Worm (Caenorhabditis elegans): Measurements from ENCODE around the gene flp-23.

flp-23 gene

DNA sequence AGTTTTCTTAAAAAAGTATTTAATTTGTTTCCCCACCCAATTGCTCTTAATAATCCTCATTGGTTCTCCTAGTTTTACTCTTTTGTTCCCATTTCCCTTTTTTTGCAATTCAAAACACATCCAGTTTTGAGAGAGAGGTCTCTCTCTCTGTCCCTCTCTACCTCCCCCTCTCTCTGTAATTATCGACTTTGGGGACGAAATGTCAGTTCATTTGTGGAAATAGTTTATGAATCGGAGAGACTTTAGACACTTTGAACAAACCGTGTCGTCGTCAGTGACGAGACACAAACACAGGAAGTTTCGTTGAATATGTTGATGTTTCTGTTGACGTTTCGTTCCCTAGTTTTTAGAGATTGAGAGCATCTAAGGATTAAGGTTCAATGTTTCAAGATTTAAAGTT, 12.6 kb downstream of the flp-23 start:
- no peak for TF ChIP-seq ceh-2 (tag; optimal IDR thresholded peaks at IDR 0.05)
- peak; percentile 49 for TF ChIP-seq pros-1 (tag; optimal IDR thresholded peaks at IDR 0.05)

DNA sequence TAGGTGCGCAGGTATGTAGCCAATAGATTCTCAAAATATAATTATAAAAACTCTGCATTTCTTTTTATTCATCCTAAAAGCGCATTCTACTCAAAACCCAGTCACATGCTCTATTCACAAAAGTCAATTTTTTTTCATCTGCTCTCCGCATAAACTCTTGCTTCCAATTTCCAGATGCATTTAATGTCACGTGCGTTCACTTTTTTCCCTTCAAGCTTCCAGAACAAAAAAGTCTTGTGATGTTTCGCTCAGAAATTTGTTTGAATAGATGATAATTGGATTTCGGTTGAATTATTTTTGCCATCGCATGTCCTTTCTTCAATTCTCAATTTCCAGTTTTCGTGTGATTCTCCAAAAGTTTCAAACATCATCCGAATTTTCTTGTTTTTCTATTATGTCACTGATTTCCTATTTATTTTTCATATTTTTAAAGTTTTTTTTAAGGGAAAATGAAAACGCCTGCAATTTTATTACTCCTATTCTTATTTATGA, 14.4 kb downstream of the flp-23 start, which contains the start of gene F22B7.1:
Gene F22B7.1 (plus strand): TSS at position 442 of the 492 bp plus-strand sequence.
- TF ChIP-seq hlh-30 (tag; optimal IDR thresholded peaks at IDR 0.05; ENCODE audit: insufficient read depth) (peak; percentile 21), rnt-1 (tag; optimal IDR thresholded peaks at IDR 0.05) (no peak), unc-86 (tag; optimal IDR thresholded peaks at IDR 0.05) (no peak), hlh-6 (tag; optimal IDR thresholded peaks at IDR 0.05) (no peak)

DNA sequence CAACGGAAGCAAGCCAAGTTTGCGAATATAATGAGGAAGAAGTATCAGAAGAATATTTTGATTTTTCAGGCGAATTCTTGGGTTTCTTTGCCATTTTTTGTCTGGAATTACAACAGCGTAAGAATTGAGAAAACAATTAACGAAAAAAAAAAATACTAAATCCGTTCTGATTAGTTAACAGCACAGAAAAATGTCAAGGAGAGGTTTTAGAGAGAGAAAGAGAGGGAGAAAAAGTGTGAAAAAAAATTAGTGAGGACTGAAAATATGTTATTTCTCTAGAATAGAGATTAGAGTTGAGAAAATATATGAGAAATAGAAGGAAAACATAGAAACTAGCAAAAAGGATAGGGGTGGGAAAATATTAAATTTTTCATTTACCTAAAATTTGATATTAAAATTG, 16.8 kb downstream of the flp-23 start, which contains the start of gene dpy-19:
Gene dpy-19 (minus strand): TSS at position 101 of the 400 bp plus-strand sequence.
- TF ChIP-seq mec-3 (tag; optimal IDR thresholded peaks at IDR 0.05; ENCODE audit: borderline replicate concordance) (no peak), lim-6 (tag; optimal IDR thresholded peaks at IDR 0.05) (no peak), unc-42 (tag; optimal IDR thresholded peaks at IDR 0.05) (no peak), K02D7.2 (tag; optimal IDR thresholded peaks at IDR 0.05) (no peak), gmeb-2 (tag; optimal IDR thresholded peaks at IDR 0.05) (no peak), odd-2 (tag; optimal IDR thresholded peaks at IDR 0.05) (no peak), hlh-8 (tag; optimal IDR thresholded peaks at IDR 0.05) (no peak), nhr-11 (tag; optimal IDR thresholded peaks at IDR 0.05) (no peak), T23F11.4 (GFP tag; optimal IDR thresholded peaks at IDR 0.05) (no peak), ceh-19 (GFP tag; optimal IDR thresholded peaks at IDR 0.05) (no peak)

DNA sequence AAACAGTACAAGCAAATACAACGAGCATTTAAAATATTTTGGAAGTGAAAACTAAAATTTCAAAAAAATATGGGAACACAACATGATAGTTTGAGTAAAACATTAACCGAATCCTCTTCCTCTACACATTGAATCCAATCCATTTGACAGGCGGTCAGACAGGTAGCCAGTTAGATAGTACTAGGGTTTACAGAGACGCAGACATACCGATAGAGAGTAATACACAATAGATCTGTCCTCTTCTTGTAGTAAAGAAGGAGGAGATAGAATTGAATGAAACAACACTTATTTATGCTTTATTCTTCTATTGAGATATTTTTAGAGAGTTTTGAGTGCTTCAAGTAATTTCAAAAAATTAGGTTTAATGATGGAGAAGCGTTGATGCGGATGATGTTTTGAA, 18.1 kb downstream of the flp-23 start:
- TF ChIP-seq unc-55 (GFP tag; optimal IDR thresholded peaks at IDR 0.05) (peak; percentile 11), ceh-45 (GFP tag; IDR thresholded peaks at IDR 0.05) (no peak)

DNA sequence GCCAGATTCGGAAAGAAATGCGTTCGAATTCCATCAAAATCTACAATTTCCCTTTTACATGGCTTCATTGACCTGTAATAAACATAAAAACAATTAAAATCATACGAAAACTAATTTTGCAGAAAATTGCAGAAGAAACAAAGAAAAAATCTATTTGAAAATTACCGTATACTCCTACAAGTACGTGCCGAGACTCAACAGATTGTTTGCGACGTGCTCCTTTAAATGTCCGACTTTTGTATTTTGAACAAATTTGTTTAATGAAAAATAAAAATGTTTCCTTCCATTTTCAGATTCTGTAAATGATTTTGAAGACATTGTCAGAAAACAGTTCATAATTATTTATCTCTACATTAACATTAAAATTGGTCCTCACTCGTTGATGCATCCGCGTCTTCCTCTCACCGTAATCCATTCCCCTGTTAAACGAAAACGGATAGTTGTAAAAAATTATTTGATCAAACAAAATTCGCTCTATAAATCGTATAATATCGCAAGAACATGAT, 24.5 kb downstream of the flp-23 start, which contains the start of gene pgl-2:
Gene pgl-2 (minus strand): TSS at position 456 of the 506 bp plus-strand sequence.
- TF ChIP-seq zip-5 (tag; optimal IDR thresholded peaks at IDR 0.05) = no peak
- no peak for TF ChIP-seq fax-1 (tag; optimal IDR thresholded peaks at IDR 0.05)
- TF ChIP-seq nfya-1 (tag; optimal IDR thresholded peaks at IDR 0.05) = no peak
- no peak for TF ChIP-seq unc-55 (GFP tag; optimal IDR thresholded peaks at IDR 0.05)
- no peak for TF ChIP-seq ceh-19 (GFP tag; optimal IDR thresholded peaks at IDR 0.05)
- no peak for TF ChIP-seq lim-6 (tag; optimal IDR thresholded peaks at IDR 0.05)
- TF ChIP-seq ceh-9 (tag; optimal IDR thresholded peaks at IDR 0.05) = no peak
- TF ChIP-seq pha-2 (tag; optimal IDR thresholded peaks at IDR 0.05) = no peak
- TF ChIP-seq ets-4 (tag; optimal IDR thresholded peaks at IDR 0.05) = no peak
- TF ChIP-seq unc-3 (GFP tag; conservative IDR thresholded peaks at IDR 0.05) = no peak
- no peak for TF ChIP-seq unc-3 (tag; optimal IDR thresholded peaks at IDR 0.05)
- TF ChIP-seq elt-4 (tag; optimal IDR thresholded peaks at IDR 0.05) = no peak
- no peak for TF ChIP-seq hlh-30 (tag; optimal IDR thresholded peaks at IDR 0.05; ENCODE audit: insufficient read depth)
- no peak for TF ChIP-seq ceh-48 (tag; optimal IDR thresholded peaks at IDR 0.05)
- no peak for TF ChIP-seq K02D7.2 (tag; optimal IDR thresholded peaks at IDR 0.05)
- no peak for TF ChIP-seq ceh-30 (tag; optimal IDR thresholded peaks at IDR 0.05)
- no peak for TF ChIP-seq fkh-6 (tag; optimal IDR thresholded peaks at IDR 0.05)
- no peak for TF ChIP-seq dmd-4 (tag; optimal IDR thresholded peaks at IDR 0.05; ENCODE audit: borderline replicate concordance)
- no peak for TF ChIP-seq sox-4 (tag; optimal IDR thresholded peaks at IDR 0.05)
- no peak for TF ChIP-seq rnt-1 (tag; optimal IDR thresholded peaks at IDR 0.05)

DNA sequence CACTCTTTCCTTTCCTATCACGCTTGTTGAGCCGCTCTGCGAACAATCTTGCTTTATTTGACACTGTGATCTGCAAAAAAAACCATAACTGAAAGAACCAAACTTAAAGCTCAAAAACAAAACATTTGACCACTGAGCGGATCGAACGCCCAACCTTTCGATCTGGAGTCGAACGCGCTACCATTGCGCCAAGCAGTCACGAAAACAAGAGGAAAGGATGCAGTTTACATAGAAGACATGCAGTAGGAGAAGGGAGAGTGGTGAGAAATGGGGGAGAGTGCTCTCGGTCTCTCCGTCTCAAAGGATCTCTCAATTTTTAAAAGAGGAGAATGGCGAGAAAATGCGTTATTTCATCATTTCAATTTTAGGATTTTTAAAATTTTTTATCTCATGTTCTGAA, 27.8 kb downstream of the flp-23 start:
- TF ChIP-seq dve-1 (tag; optimal IDR thresholded peaks at IDR 0.05) = peak; percentile 87
- TF ChIP-seq sox-4 (tag; optimal IDR thresholded peaks at IDR 0.05) = peak; percentile 95
- TF ChIP-seq ceh-31 (tag; optimal IDR thresholded peaks at IDR 0.05) = peak; percentile 73
- TF ChIP-seq pha-4 (tag; optimal IDR thresholded peaks at IDR 0.05) = no peak
- peak; percentile 81 for TF ChIP-seq npax-4 (tag; optimal IDR thresholded peaks at IDR 0.05)
- TF ChIP-seq ceh-18 (tag; optimal IDR thresholded peaks at IDR 0.05) = peak; percentile 90
- peak; percentile 92 for TF ChIP-seq hlh-15 (tag; optimal IDR thresholded peaks at IDR 0.05)
- TF ChIP-seq nhr-232 (tag; optimal IDR thresholded peaks at IDR 0.05) = peak; percentile 86
- TF ChIP-seq pha-2 (tag; optimal IDR thresholded peaks at IDR 0.05) = peak; percentile 93
- TF ChIP-seq ceh-45 (GFP tag; IDR thresholded peaks at IDR 0.05) = peak; percentile 91
- peak; percentile 83 for TF ChIP-seq ceh-9 (tag; optimal IDR thresholded peaks at IDR 0.05)
- TF ChIP-seq eyg-1 (tag; optimal IDR thresholded peaks at IDR 0.05) = peak; percentile 97
- peak; percentile 81 for TF ChIP-seq ceh-24 (tag; optimal IDR thresholded peaks at IDR 0.05)
- TF ChIP-seq che-1 (tag; optimal IDR thresholded peaks at IDR 0.05) = peak; percentile 94
- peak; percentile 95 for TF ChIP-seq ceh-19 (GFP tag; optimal IDR thresholded peaks at IDR 0.05)
- peak; percentile 85 for TF ChIP-seq F13H6.1 (tag; optimal IDR thresholded peaks at IDR 0.05)

Measured in whole organism, late embryonic.